Fruit fly (Drosophila melanogaster): ENCODE data around the gene CG10214.

DNA sequence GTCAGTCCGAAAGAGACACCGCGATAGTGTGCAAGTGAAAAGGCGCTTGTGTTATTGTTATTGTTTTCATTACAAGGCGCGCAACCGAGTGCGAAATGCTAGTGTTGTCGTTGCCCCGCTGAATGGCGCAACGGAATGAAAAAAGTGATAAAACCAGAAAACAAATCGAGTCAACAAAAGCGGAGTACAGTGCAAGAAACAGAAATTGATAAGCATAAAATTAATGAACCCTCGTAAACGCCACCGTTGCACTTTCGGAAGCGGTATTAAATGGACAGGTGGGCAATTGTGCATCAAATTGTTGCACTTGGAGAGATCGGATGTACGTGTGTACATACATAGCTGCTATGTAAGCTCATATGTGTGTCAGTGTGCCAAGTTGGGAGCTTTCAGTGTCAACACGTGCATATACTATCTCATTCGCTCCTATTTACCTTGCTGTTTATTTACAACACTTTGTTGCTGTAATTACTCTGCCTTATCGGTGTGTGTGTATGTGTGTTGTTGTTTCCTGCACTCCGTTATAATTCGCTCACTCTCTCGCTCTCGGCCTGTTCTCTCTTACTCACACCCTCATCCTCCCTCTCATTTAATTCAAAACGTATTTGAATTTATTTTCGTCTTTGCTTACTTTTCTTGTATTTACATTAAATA lies 43.8 kb downstream of the CG10214 start:
- TF ChIP-seq psq (optimal IDR thresholded peaks at IDR 0.05) (no peak), Myc (optimal IDR thresholded peaks at IDR 0.05) (no peak), Sin3A (optimal IDR thresholded peaks at IDR 0.05) (no peak)

All from Kc167 (cell line).